Worm (Caenorhabditis elegans): ENCODE results near the gene coel-1.

- TF ChIP-seq nhr-23 (tag; optimal IDR thresholded peaks at IDR 0.05): no peak
- TF ChIP-seq unc-39 (tag; optimal IDR thresholded peaks at IDR 0.05): no peak
- TF ChIP-seq aly-2 (tag; optimal IDR thresholded peaks at IDR 0.05): no peak
- TF ChIP-seq nhr-77 (tag; optimal IDR thresholded peaks at IDR 0.05): no peak
- no peak for TF ChIP-seq ztf-11 (tag; optimal IDR thresholded peaks at IDR 0.05)
- TF ChIP-seq unc-62 (GFP tag; optimal IDR thresholded peaks at IDR 0.05): no peak
These were observed 37.7 kb downstream of the coel-1 start for ce11 chrX:4303200-4303599.
